Worm (Caenorhabditis elegans): ENCODE results near the gene fat-2.

The fat-2 gene

DNA sequence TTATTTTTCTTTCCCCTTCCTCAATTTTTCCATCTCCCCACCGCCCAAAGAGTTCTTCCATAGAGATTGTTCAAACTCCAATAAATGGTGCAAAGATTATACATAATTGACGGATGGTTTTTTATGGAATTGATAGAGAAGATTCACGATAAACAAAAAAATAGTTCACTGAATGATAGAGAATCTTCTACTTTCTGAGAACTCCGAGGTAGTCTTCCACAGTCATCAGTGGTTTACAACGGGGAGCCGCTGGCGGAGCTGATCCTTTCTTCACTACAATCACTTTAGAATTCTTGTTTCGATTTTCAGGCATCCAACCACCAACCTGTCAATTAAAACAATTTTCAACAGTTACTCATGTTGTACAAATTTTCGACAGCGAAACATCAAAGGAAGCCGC lies 32.3 kb downstream of the fat-2 start (continued):
- TF ChIP-seq cebp-2 (GFP tag; IDR thresholded peaks at IDR 0.05) (peak; percentile 58; the same call in 1 of the 2 replicates), attf-3 (GFP tag; conservative IDR thresholded peaks at IDR 0.05) (no peak), him-1 (tag; optimal IDR thresholded peaks at IDR 0.05) (peak; percentile 58), madf-8 (GFP tag; conservative IDR thresholded peaks at IDR 0.05) (no peak), bed-1 (GFP tag; IDR thresholded peaks at IDR 0.05) (no peak), F49E8.2 (tag; optimal IDR thresholded peaks at IDR 0.05; ENCODE audit: insufficient read depth) (no peak), F39B2.1 (GFP tag; IDR thresholded peaks at IDR 0.05) (no peak)

DNA sequence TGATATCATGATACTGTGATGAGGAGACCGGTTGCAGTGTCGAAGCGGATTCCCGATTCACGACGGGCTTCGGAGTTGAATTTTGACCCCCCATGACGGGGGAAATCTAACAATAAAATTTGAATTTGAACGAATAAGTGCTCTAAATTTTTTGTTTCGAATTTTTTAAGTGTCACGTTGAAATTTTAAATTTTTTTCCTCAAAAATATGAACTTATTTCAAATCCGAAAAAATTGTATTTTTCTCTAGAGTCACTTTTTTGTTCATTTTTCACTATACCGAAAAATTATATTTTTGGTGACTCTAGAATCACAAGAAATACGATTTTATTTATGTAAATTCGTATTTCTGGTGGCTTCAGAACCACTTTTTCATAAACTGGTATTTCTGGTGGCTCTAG lies 34.8 kb downstream of the fat-2 start, which contains the start of gene W02A2.8:
Gene W02A2.8 (minus strand): TSS at position 101 of the 400 bp plus-strand sequence.
- no peak for TF ChIP-seq let-526 (GFP tag; IDR thresholded peaks at IDR 0.05)
- TF ChIP-seq ceh-27 (GFP tag; optimal IDR thresholded peaks at IDR 0.05): no peak
- no peak for TF ChIP-seq ZK185.1 (tag; optimal IDR thresholded peaks at IDR 0.05; ENCODE audit: poor library complexity, severe bottlenecking)
- TF ChIP-seq F39B2.1 (GFP tag; IDR thresholded peaks at IDR 0.05): no peak
- no peak for TF ChIP-seq hlh-26 (GFP tag; conservative IDR thresholded peaks at IDR 0.05)
- TF ChIP-seq egl-44 (GFP tag; IDR thresholded peaks at IDR 0.05): no peak
- no peak for TF ChIP-seq gei-17 (GFP tag; optimal IDR thresholded peaks at IDR 0.05)

DNA sequence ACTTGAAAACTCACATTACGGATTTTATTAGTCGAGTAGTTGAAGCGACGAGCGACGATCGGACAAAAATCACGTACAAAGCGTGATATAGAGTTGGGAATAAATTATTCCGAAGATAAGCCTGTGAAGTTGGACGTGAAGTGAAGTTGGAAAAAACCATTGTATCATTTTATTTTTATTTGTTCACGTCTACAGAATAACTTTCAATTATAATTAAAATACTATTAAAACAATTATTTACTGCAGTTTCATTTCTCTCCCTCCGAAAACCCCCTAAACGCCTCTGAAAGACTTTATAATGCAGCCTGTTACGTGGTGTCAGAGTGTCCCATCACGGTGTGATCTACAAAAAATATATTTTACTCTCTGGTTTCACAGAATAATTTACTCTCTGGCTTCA lies 36.5 kb downstream of the fat-2 start, which contains the start of gene Y62E10A.3:
Gene Y62E10A.3 (minus strand): TSS at position 101 of the 400 bp plus-strand sequence.
- no peak for TF ChIP-seq hmg-1.2 (GFP tag; IDR thresholded peaks at IDR 0.05)
- no peak for TF ChIP-seq ceh-91 (GFP tag; IDR thresholded peaks at IDR 0.05)
- no peak for TF ChIP-seq T07F8.4 (tag; optimal IDR thresholded peaks at IDR 0.05)
- no peak for TF ChIP-seq lsl-1 (GFP tag; optimal IDR thresholded peaks at IDR 0.05)
- TF ChIP-seq F39B2.1 (GFP tag; IDR thresholded peaks at IDR 0.05): no peak
- no peak for TF ChIP-seq dpff-1 (tag; optimal IDR thresholded peaks at IDR 0.05)
- no peak for TF ChIP-seq bed-2 (GFP tag; IDR thresholded peaks at IDR 0.05)
- TF ChIP-seq attf-5 (GFP tag; optimal IDR thresholded peaks at IDR 0.05): no peak
- no peak for TF ChIP-seq unc-62 (GFP tag; optimal IDR thresholded peaks at IDR 0.05)

DNA sequence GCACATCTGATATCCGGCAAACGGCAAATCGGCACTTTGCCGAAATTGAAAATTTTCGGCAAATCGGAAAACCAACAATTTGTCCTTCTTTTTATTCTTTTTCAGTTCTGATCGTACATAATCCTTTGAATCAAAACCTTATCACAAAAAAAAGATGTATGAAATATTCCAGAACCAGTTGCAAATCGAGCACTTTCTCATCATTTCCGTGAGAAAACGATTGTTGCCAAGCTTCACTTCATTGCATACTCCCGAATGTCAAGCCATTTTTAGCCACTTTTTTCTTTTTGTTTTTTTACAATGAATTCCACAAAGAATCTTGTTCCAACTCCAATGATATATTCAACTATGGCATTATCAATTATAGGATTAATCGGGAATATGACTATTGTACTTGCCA lies 41.2 kb downstream of the fat-2 start, which contains the start of gene srsx-25:
Gene srsx-25 (plus strand): TSS at position 301 of the 400 bp plus-strand sequence.
- no peak for TF ChIP-seq nhr-90 (tag; optimal IDR thresholded peaks at IDR 0.05)
- TF ChIP-seq gei-17 (GFP tag; optimal IDR thresholded peaks at IDR 0.05): no peak
- TF ChIP-seq ccch-3 (GFP tag; optimal IDR thresholded peaks at IDR 0.05): no peak
- TF ChIP-seq lin-40 (tag; optimal IDR thresholded peaks at IDR 0.05): no peak
- TF ChIP-seq Y56A3A.18 (GFP tag; IDR thresholded peaks at IDR 0.05): no peak
- no peak for TF ChIP-seq B0336.3 (GFP tag; IDR thresholded peaks at IDR 0.05)
- TF ChIP-seq egl-44 (GFP tag; IDR thresholded peaks at IDR 0.05): no peak
- TF ChIP-seq akir-1 (GFP tag; optimal IDR thresholded peaks at IDR 0.05): no peak
- TF ChIP-seq let-526 (GFP tag; IDR thresholded peaks at IDR 0.05): no peak
- TF ChIP-seq ceh-58 (GFP tag; IDR thresholded peaks at IDR 0.05): no peak
- TF ChIP-seq B0019.2 (GFP tag; conservative IDR thresholded peaks at IDR 0.05): no peak
- no peak for TF ChIP-seq ztf-18 (tag; optimal IDR thresholded peaks at IDR 0.05)
- no peak for TF ChIP-seq mxl-1 (tag; optimal IDR thresholded peaks at IDR 0.05)

DNA sequence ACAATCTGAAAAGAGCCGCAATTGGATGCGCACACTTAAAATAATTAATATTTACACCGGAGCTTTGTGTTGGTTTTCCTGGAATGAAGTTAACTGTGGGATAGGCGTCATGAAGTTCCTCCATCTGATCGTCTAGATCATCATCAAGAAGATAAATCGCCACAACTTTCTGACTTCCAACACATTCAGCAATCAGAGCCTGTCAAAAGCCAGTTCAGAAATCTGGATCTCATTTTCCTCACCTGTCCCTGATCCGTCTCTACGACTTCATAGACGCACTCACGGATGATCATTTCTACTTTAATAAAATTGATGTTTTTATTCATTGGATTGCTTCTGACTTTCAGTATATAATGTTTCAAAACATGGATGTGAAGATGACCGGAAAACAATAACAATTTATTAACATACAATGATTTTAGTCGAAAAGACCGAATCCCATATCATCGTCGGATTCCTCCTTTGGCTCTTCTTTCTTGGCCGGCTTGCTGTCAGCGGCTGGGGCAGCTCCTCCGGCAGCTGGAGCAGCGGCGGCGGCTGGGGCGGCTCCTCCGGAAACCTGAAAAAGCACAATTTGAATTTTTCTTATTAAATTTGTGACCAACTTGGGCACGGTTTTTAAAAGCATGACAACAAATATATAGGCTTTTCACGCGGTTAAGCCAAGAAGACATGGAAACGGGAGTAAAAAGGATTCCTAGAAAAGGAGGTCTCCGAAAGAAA lies 45.6 kb downstream of the fat-2 start, which contains the start of gene agt-1:
Gene agt-1 (minus strand): TSS at position 293 of the 723 bp plus-strand sequence.
- TF ChIP-seq Y56A3A.18 (GFP tag; IDR thresholded peaks at IDR 0.05) (peak; percentile 69), ceh-58 (GFP tag; IDR thresholded peaks at IDR 0.05) (0 out of 2 replicates have a peak, but pooled peaks have one; percentile 27), madf-6 (GFP tag; IDR thresholded peaks at IDR 0.05) (peak; percentile 74), attf-6 (GFP tag; IDR thresholded peaks at IDR 0.05) (peak; percentile 89), Y53G8AR.9 (GFP tag; conservative IDR thresholded peaks at IDR 0.05) (0 out of 2 replicates have a peak, but pooled peaks have one; percentile 74), sea-2 (GFP tag; IDR thresholded peaks at IDR 0.05) (no peak), chd-7 (tag; optimal IDR thresholded peaks at IDR 0.05) (peak; percentile 31), rec-8 (tag; optimal IDR thresholded peaks at IDR 0.05) (no peak), lin-54 (GFP tag; optimal IDR thresholded peaks at IDR 0.05) (peak; percentile 39), cebp-1 (GFP tag; IDR thresholded peaks at IDR 0.05) (no peak), cebp-1 (tag; optimal IDR thresholded peaks at IDR 0.05) (peak; percentile 5), ceh-79 (tag; optimal IDR thresholded peaks at IDR 0.05) (peak; percentile 42), tbp1 (GFP tag; optimal IDR thresholded peaks at IDR 0.05) (peak; percentile 29)

Measured in whole organism, young adult.